Fruit fly (Drosophila melanogaster) Kc167 (cell line): ENCODE measurements around the gene Aps.

Experiments
- Sin3A ChIP-seq: fragments of >200 bp; optimal IDR thresholded peaks from 2 replicates; lab custom pipeline; 2018; ENCODE audit warnings: missing external identifiers
- h ChIP-seq: fragments of >200 bp; optimal IDR thresholded peaks from 3 replicates; lab custom pipeline; 2018; ENCODE audit warnings: missing external identifiers
- psq ChIP-seq: fragments of >200 bp; optimal IDR thresholded peaks from 2 replicates; lab custom pipeline; 2017; ENCODE audit warnings: missing external identifiers

- no peak for TF ChIP-seq h (lab: Kevin White, UChicago)
- no peak for TF ChIP-seq Sin3A
- no peak for TF ChIP-seq psq (lab: Kevin White, UChicago)
Observed at dm6 chr3L:10891414-10891813, 7.5 kb downstream of the Aps start, which contains the start of gene Cpr67Fa2.
